Worm (Caenorhabditis elegans): ENCODE results near the gene C18A3.3.

The C18A3.3 gene

ce11 chrII:5698254-5698653 is 17.9 kb upstream of the C18A3.3 start:
- peak; percentile 77 for TF ChIP-seq snu-23 (GFP tag; optimal IDR thresholded peaks at IDR 0.05)
- TF ChIP-seq unc-98 (GFP tag; IDR thresholded peaks at IDR 0.05), result no peak
- no peak for TF ChIP-seq isw-1 (GFP tag; IDR thresholded peaks at IDR 0.05)
- no peak for TF ChIP-seq pqm-1 (tag; optimal IDR thresholded peaks at IDR 0.05)
- TF ChIP-seq nhr-12 (tag; optimal IDR thresholded peaks at IDR 0.05), result no peak
- TF ChIP-seq lin-14 (GFP tag; optimal IDR thresholded peaks at IDR 0.05), result peak; percentile 85
- TF ChIP-seq sptf-1 (tag; optimal IDR thresholded peaks at IDR 0.05), result no peak
- no peak for TF ChIP-seq lin-39 (tag; optimal IDR thresholded peaks at IDR 0.05)
- TF ChIP-seq hlh-17 (GFP tag; optimal IDR thresholded peaks at IDR 0.05; ENCODE audit: borderline replicate concordance), result no peak
- no peak for TF ChIP-seq C34B4.2 (tag; optimal IDR thresholded peaks at IDR 0.05)
- peak; percentile 27 to 72 for TF ChIP-seq lin-35 (GFP tag; optimal IDR thresholded peaks at IDR 0.05)
- TF ChIP-seq fos-1 (tag; optimal IDR thresholded peaks at IDR 0.05), result no peak
- peak; percentile 38 for TF ChIP-seq blmp-1 (tag; optimal IDR thresholded peaks at IDR 0.05)
- no peak for TF ChIP-seq jun-1 (tag; optimal IDR thresholded peaks at IDR 0.05)
- no peak for TF ChIP-seq tlp-1 (tag; optimal IDR thresholded peaks at IDR 0.05)
- no peak for TF ChIP-seq mef-2 (tag; optimal IDR thresholded peaks at IDR 0.05)
- peak; percentile 4 for TF ChIP-seq skn-1 (tag; optimal IDR thresholded peaks at IDR 0.05)
- TF ChIP-seq elt-3 (tag; optimal IDR thresholded peaks at IDR 0.05), result peak in 2 of 6 experiments; percentile 51 to 85
- no peak for TF ChIP-seq snpc-4 (tag; optimal IDR thresholded peaks at IDR 0.05)
- no peak for TF ChIP-seq pax-3 (tag; optimal IDR thresholded peaks at IDR 0.05)
- no peak for TF ChIP-seq nhr-237 (tag; optimal IDR thresholded peaks at IDR 0.05)
- no peak for TF ChIP-seq fkh-4 (tag; optimal IDR thresholded peaks at IDR 0.05; ENCODE audit: borderline replicate concordance)
- TF ChIP-seq ceh-63 (GFP tag; optimal IDR thresholded peaks at IDR 0.05), result no peak
- no peak for TF ChIP-seq grh-1 (GFP tag; IDR thresholded peaks at IDR 0.05)
- TF ChIP-seq unc-130 (tag; optimal IDR thresholded peaks at IDR 0.05), result peak; percentile 81
- no peak for TF ChIP-seq egl-27 (tag; optimal IDR thresholded peaks at IDR 0.05)
- no peak for TF ChIP-seq C04F5.9 (tag; optimal IDR thresholded peaks at IDR 0.05)
- no peak for TF ChIP-seq egl-13 (tag; optimal IDR thresholded peaks at IDR 0.05)
- no peak for TF ChIP-seq ces-1 (GFP tag; optimal IDR thresholded peaks at IDR 0.05)
- TF ChIP-seq mdl-1 (tag; optimal IDR thresholded peaks at IDR 0.05), result peak in 1 of 2 experiments; percentile 26
- TF ChIP-seq ets-5 (GFP tag; IDR thresholded peaks at IDR 0.05), result no peak
- TF ChIP-seq nhr-47 (tag; optimal IDR thresholded peaks at IDR 0.05), result peak; percentile 33
- peak; percentile 44 to 55 for TF ChIP-seq lsy-2 (tag; optimal IDR thresholded peaks at IDR 0.05)
- TF ChIP-seq Y116A8C.19 (tag; optimal IDR thresholded peaks at IDR 0.05; ENCODE audit: borderline replicate concordance), result no peak
- TF ChIP-seq elt-2 (tag; optimal IDR thresholded peaks at IDR 0.05), result peak; percentile 51
- peak; percentile 52 for TF ChIP-seq mep-1 (tag; optimal IDR thresholded peaks at IDR 0.05)
- no peak for TF ChIP-seq nhr-90 (tag; optimal IDR thresholded peaks at IDR 0.05; ENCODE audit: poor library complexity)
- TF ChIP-seq nhr-20 (tag; optimal IDR thresholded peaks at IDR 0.05), result peak; percentile 77
- TF ChIP-seq lin-15B (tag; optimal IDR thresholded peaks at IDR 0.05), result no peak
- TF ChIP-seq C16A3.4 (tag; optimal IDR thresholded peaks at IDR 0.05), result peak; percentile 50
- TF ChIP-seq ceh-82 (tag; optimal IDR thresholded peaks at IDR 0.05), result no peak
- TF ChIP-seq unc-62 (GFP tag; optimal IDR thresholded peaks at IDR 0.05), result no peak
- TF ChIP-seq hpl-2 (GFP tag; optimal IDR thresholded peaks at IDR 0.05), result no peak
- peak; percentile 46 for TF ChIP-seq vab-15 (tag; optimal IDR thresholded peaks at IDR 0.05)
- no peak for TF ChIP-seq unc-86 (tag; optimal IDR thresholded peaks at IDR 0.05)
- no peak for TF ChIP-seq zag-1 (tag; optimal IDR thresholded peaks at IDR 0.05)
- peak; percentile 57 for TF ChIP-seq rnt-1 (tag; optimal IDR thresholded peaks at IDR 0.05)
- no peak for TF ChIP-seq F16B12.6 (tag; optimal IDR thresholded peaks at IDR 0.05)
- no peak for TF ChIP-seq mab-9 (GFP tag; IDR thresholded peaks at IDR 0.05)
- TF ChIP-seq sox-4 (tag; optimal IDR thresholded peaks at IDR 0.05), result no peak
- TF ChIP-seq lin-13 (GFP tag; optimal IDR thresholded peaks at IDR 0.05), result peak; percentile 57
- no peak for TF ChIP-seq nhr-84 (tag; optimal IDR thresholded peaks at IDR 0.05)
- TF ChIP-seq nhr-19 (GFP tag; conservative IDR thresholded peaks at IDR 0.05), result peak; percentile 82
- TF ChIP-seq fkh-10 (GFP tag; optimal IDR thresholded peaks at IDR 0.05), result no peak
